Fruit fly (Drosophila melanogaster) whole organism, embryonic: Measurements from ENCODE around the gene CG15725.

Experiments
- ATbp ChIP-seq: fragments of 200-800 bp; sonication (Bioruptor generic); optimal IDR thresholded peaks from 2 replicates; lab custom pipeline; 2017; ENCODE audit warnings: missing biosample characterization, mild to moderate bottlenecking, missing genetic modification characterization, missing genetic modification reagents
- Ada2b ChIP-seq: fragments of 200-800 bp; sonication (Bioruptor generic); IDR thresholded peaks from 2 replicates; pipeline ENCODE4 v1.3.6; 2022; ENCODE audit warnings: missing biosample characterization, missing genetic modification characterization
- CG10654 ChIP-seq: fragments of 200-800 bp; sonication (Bioruptor generic); optimal IDR thresholded peaks from 2 replicates; lab custom pipeline; 2016; ENCODE audit warnings: missing biosample characterization, missing genetic modification characterization
- CG12219 ChIP-seq: fragments of 200-800 bp; sonication (Bioruptor generic); optimal IDR thresholded peaks from 3 replicates; lab custom pipeline; 2018; ENCODE audit warnings: missing biosample characterization, mild to moderate bottlenecking, missing genetic modification characterization
- CG12744 ChIP-seq: fragments of 200-800 bp; sonication (Bioruptor generic); optimal IDR thresholded peaks from 2 replicates; lab custom pipeline; 2016; ENCODE audit warnings: missing biosample characterization, missing genetic modification characterization
- CG13424 ChIP-seq: fragments of 200-800 bp; sonication (Bioruptor generic); optimal IDR thresholded peaks from 2 replicates; lab custom pipeline; 2019; ENCODE audit warnings: missing biosample characterization, mild to moderate bottlenecking, missing genetic modification characterization, moderate library complexity
- CG14710 ChIP-seq: fragments of 200-800 bp; sonication (Bioruptor generic); optimal IDR thresholded peaks from 3 replicates; lab custom pipeline; 2019; ENCODE audit warnings: missing biosample characterization, mild to moderate bottlenecking, missing genetic modification characterization, moderate library complexity
- CG15269 ChIP-seq: fragments of 200-800 bp; sonication (Bioruptor generic); optimal IDR thresholded peaks from 2 replicates; lab custom pipeline; 2018; ENCODE audit warnings: missing biosample characterization, mild to moderate bottlenecking, missing genetic modification characterization, moderate library complexity
- CG16813 ChIP-seq: fragments of 200-800 bp; sonication (Bioruptor generic); IDR thresholded peaks from 3 replicates; pipeline ENCODE4 v1.3.6; 2022; ENCODE audit warnings: missing biosample characterization, missing genetic modification characterization; ENCODE audit not compliant: partially characterized antibody
- CG17186 ChIP-seq: fragments of 200-800 bp; sonication (Bioruptor generic); optimal IDR thresholded peaks from 3 replicates; lab custom pipeline; 2017; ENCODE audit warnings: missing biosample characterization, missing genetic modification reagents, missing genetic modification characterization
- CG17802 ChIP-seq: fragments of 200-800 bp; sonication (Bioruptor generic); optimal IDR thresholded peaks from 2 replicates; lab custom pipeline; 2018; ENCODE audit warnings: missing biosample characterization, mild to moderate bottlenecking, missing genetic modification characterization, moderate library complexity
- CG18476 ChIP-seq: fragments of 200-800 bp; sonication (Bioruptor generic); optimal IDR thresholded peaks from 2 replicates; lab custom pipeline; 2016; ENCODE audit warnings: missing biosample characterization, mild to moderate bottlenecking, missing genetic modification characterization
- CG2120 ChIP-seq: fragments of 200-800 bp; sonication (Bioruptor generic); optimal IDR thresholded peaks from 3 replicates; lab custom pipeline; 2016; ENCODE audit warnings: missing biosample characterization, missing genetic modification characterization
- CG2199 ChIP-seq: fragments of 200-800 bp; sonication (Bioruptor generic); IDR thresholded peaks from 3 replicates; pipeline ENCODE4 v1.3.6; 2022; ENCODE audit warnings: missing biosample characterization, missing genetic modification characterization
- CG2202 ChIP-seq: fragments of 200-800 bp; sonication (Bioruptor generic); optimal IDR thresholded peaks from 2 replicates; lab custom pipeline; 2018; ENCODE audit warnings: missing biosample characterization, mild to moderate bottlenecking, missing genetic modification characterization
- CG33213 ChIP-seq: fragments of 200-800 bp; sonication (Bioruptor generic); optimal IDR thresholded peaks from 3 replicates; lab custom pipeline; 2016; ENCODE audit warnings: missing biosample characterization, missing genetic modification characterization
- CG6272 ChIP-seq: fragments of 200-800 bp; sonication (Bioruptor generic); IDR thresholded peaks from 2 replicates; pipeline ENCODE4 v1.3.6; 2022; ENCODE audit warnings: missing biosample characterization, missing genetic modification characterization
- CG8765 ChIP-seq: fragments of 200-800 bp; sonication (Bioruptor generic); IDR thresholded peaks from 2 replicates; pipeline ENCODE4 v1.3.6; 2022; ENCODE audit warnings: missing biosample characterization, missing genetic modification characterization
- Camta ChIP-seq: fragments of 200-800 bp; sonication (Bioruptor generic); optimal IDR thresholded peaks from 2 replicates; lab custom pipeline; 2016; ENCODE audit warnings: missing biosample characterization, missing genetic modification characterization
- Fer1 ChIP-seq: fragments of 200-800 bp; sonication (Bioruptor generic); optimal IDR thresholded peaks from 2 replicates; lab custom pipeline; 2017; ENCODE audit warnings: missing biosample characterization, mild to moderate bottlenecking, missing genetic modification characterization
- Fer2 ChIP-seq: fragments of 200-800 bp; sonication (Bioruptor generic); optimal IDR thresholded peaks from 2 replicates; lab custom pipeline; 2018; ENCODE audit warnings: missing biosample characterization, mild to moderate bottlenecking, missing genetic modification characterization, moderate library complexity
- Fer3 ChIP-seq: fragments of 200-800 bp; sonication (Bioruptor generic); optimal IDR thresholded peaks from 2 replicates; lab custom pipeline; 2018; ENCODE audit warnings: missing biosample characterization, mild to moderate bottlenecking, missing genetic modification characterization, moderate library complexity
- Gug ChIP-seq: fragments of 200-800 bp; sonication (Bioruptor generic); IDR thresholded peaks from 4 replicates; pipeline ENCODE4 v1.3.6; 2022; ENCODE audit warnings: missing biosample characterization, missing genetic modification characterization
- H2.0 ChIP-seq: fragments of 200-800 bp; sonication (Bioruptor generic); IDR thresholded peaks from 2 replicates; pipeline ENCODE4 v1.3.6; 2022; ENCODE audit warnings: missing biosample characterization, missing genetic modification characterization
- HHEX ChIP-seq: fragments of 200-800 bp; sonication (Bioruptor generic); optimal IDR thresholded peaks from 3 replicates; lab custom pipeline; 2017; ENCODE audit warnings: missing biosample characterization, mild to moderate bottlenecking, missing genetic modification characterization, missing genetic modification reagents
- Kr ChIP-seq: fragments of 200-800 bp; sonication (Bioruptor generic); optimal IDR thresholded peaks from 2 replicates; lab custom pipeline; 2017; ENCODE audit warnings: missing biosample characterization, mild to moderate bottlenecking, missing genetic modification characterization
- Lhr ChIP-seq: fragments of 200-800 bp; sonication (Bioruptor generic); optimal IDR thresholded peaks from 3 replicates; lab custom pipeline; 2017; ENCODE audit warnings: mild to moderate bottlenecking, missing biosample characterization, missing genetic modification reagents, missing genetic modification characterization
- MBD-R2 ChIP-seq: fragments of 200-800 bp; sonication (Bioruptor generic); IDR thresholded peaks from 2 replicates; pipeline ENCODE4 v1.3.6; 2022; ENCODE audit warnings: missing biosample characterization, missing genetic modification characterization
- Max ChIP-seq: fragments of 200-800 bp; sonication (Bioruptor generic); optimal IDR thresholded peaks from 2 replicates; lab custom pipeline; 2016; ENCODE audit warnings: missing biosample characterization, mild to moderate bottlenecking, missing genetic modification characterization
- Oli ChIP-seq: fragments of 200-800 bp; sonication (Bioruptor generic); optimal IDR thresholded peaks from 2 replicates; lab custom pipeline; 2018; ENCODE audit warnings: missing biosample characterization, mild to moderate bottlenecking, missing genetic modification characterization, moderate library complexity
- Opbp ChIP-seq: fragments of 200-800 bp; sonication (Bioruptor generic); IDR thresholded peaks from 3 replicates; pipeline ENCODE4 v1.3.6; 2022; ENCODE audit warnings: missing biosample characterization, missing genetic modification characterization; ENCODE audit not compliant: partially characterized antibody
- Side ChIP-seq: fragments of 200-800 bp; sonication (Bioruptor generic); optimal IDR thresholded peaks from 2 replicates; lab custom pipeline; 2016; ENCODE audit warnings: missing biosample characterization, missing genetic modification characterization
- Sox100B ChIP-seq: fragments of 200-800 bp; sonication (Bioruptor generic); optimal IDR thresholded peaks from 3 replicates; lab custom pipeline; 2018; ENCODE audit warnings: missing biosample characterization, mild to moderate bottlenecking, missing genetic modification characterization
- Taf1 ChIP-seq: fragments of 200-800 bp; sonication (Bioruptor generic); IDR thresholded peaks from 2 replicates; pipeline ENCODE4 v1.3.6; 2022; ENCODE audit warnings: missing biosample characterization, missing genetic modification characterization
- ara ChIP-seq: fragments of 200-800 bp; sonication (Bioruptor generic); IDR thresholded peaks from 2 replicates; pipeline ENCODE4 v1.3.6; 2022; ENCODE audit warnings: missing biosample characterization, missing genetic modification characterization
- ase ChIP-seq: fragments of 200-800 bp; sonication (Bioruptor generic); IDR thresholded peaks from 3 replicates; pipeline ENCODE4 v1.3.6; 2022; ENCODE audit warnings: missing biosample characterization, missing genetic modification characterization
- ato ChIP-seq: fragments of 200-800 bp; sonication (Bioruptor generic); IDR thresholded peaks from 2 replicates; pipeline ENCODE4 v1.3.6; 2022; ENCODE audit warnings: missing biosample characterization, missing genetic modification characterization; ENCODE audit not compliant: partially characterized antibody
- bab2 ChIP-seq: fragments of 200-800 bp; sonication (Bioruptor generic); optimal IDR thresholded peaks from 2 replicates; lab custom pipeline; 2016; ENCODE audit warnings: missing biosample characterization, missing genetic modification characterization
- corto ChIP-seq: fragments of 200-800 bp; sonication (Bioruptor generic); optimal IDR thresholded peaks from 2 replicates; lab custom pipeline; 2016; ENCODE audit warnings: missing biosample characterization, mild to moderate bottlenecking, missing genetic modification characterization, moderate library complexity
- fd3F ChIP-seq: fragments of 200-800 bp; sonication (Bioruptor generic); optimal IDR thresholded peaks from 2 replicates; lab custom pipeline; 2018; ENCODE audit warnings: missing biosample characterization, mild to moderate bottlenecking, missing genetic modification characterization, moderate library complexity
- ham ChIP-seq: fragments of 200-800 bp; sonication (Bioruptor generic); IDR thresholded peaks from 2 replicates; pipeline ENCODE4 v1.3.6; 2022; ENCODE audit warnings: missing biosample characterization, missing genetic modification characterization
- hbn ChIP-seq: fragments of 200-800 bp; sonication (Bioruptor generic); IDR thresholded peaks from 2 replicates; pipeline ENCODE4 v1.3.6; 2022; ENCODE audit warnings: missing biosample characterization, missing genetic modification characterization; ENCODE audit not compliant: partially characterized antibody
- inv ChIP-seq: fragments of 200-800 bp; sonication (Bioruptor generic); IDR thresholded peaks from 2 replicates; pipeline ENCODE4 v1.3.6; 2022; ENCODE audit warnings: missing biosample characterization, missing genetic modification characterization; ENCODE audit not compliant: partially characterized antibody
- lilli ChIP-seq: fragments of 200-800 bp; sonication (Bioruptor generic); optimal IDR thresholded peaks from 3 replicates; lab custom pipeline; 2016; ENCODE audit warnings: missing biosample characterization, missing genetic modification characterization
- nmo ChIP-seq: fragments of 200-800 bp; sonication (Bioruptor generic); optimal IDR thresholded peaks from 2 replicates; lab custom pipeline; 2018; ENCODE audit warnings: missing biosample characterization, mild to moderate bottlenecking, missing genetic modification characterization, moderate library complexity
- pb ChIP-seq: fragments of 200-800 bp; sonication (Bioruptor generic); optimal IDR thresholded peaks from 3 replicates; lab custom pipeline; 2016; ENCODE audit warnings: missing biosample characterization, missing genetic modification characterization
- sd ChIP-seq: fragments of 200-800 bp; sonication (Bioruptor generic); optimal IDR thresholded peaks from 3 replicates; lab custom pipeline; 2018; ENCODE audit warnings: missing biosample characterization, mild to moderate bottlenecking, missing genetic modification characterization, moderate library complexity
- sob ChIP-seq: fragments of 200-800 bp; sonication (Bioruptor generic); IDR thresholded peaks from 2 replicates; pipeline ENCODE4 v1.3.6; 2022; ENCODE audit warnings: missing biosample characterization, missing genetic modification characterization

The CG15725 gene

dm6 chrX:12669659-12670488 is 35.8 kb upstream of the CG15725 start (continued):
- TF ChIP-seq inv (GFP tag; lab: Robert Waterston, UW) (no peak), CG17802 (peak; percentile 5), Fer2 (peak; percentile 47), CG16813 (GFP tag; lab: Robert Waterston, UW) (no peak), Lhr (no peak), hbn (GFP tag; lab: Robert Waterston, UW) (no peak), Max (GFP tag; lab: Kevin White, UChicago) (peak; percentile 15), CG13424 (peak; percentile 73), CG12744 (GFP tag; lab: Kevin White, UChicago) (peak; percentile 52), nmo (GFP tag; lab: Kevin White, UChicago) (peak; percentile 42), Fer1 (GFP tag; lab: Kevin White, UChicago) (peak; percentile 63), ase (GFP tag; lab: Robert Waterston, UW) (peak; percentile 45; the same call in 2 of the 3 replicates), ara (peak; percentile 52; the same call in 1 of the 2 replicates), pb (GFP tag; lab: Kevin White, UChicago) (peak; percentile 45), H2.0 (GFP tag; lab: Robert Waterston, UW) (peak; percentile 68), ato (GFP tag; lab: Robert Waterston, UW) (no peak), ham (GFP tag; lab: Robert Waterston, UW) (no peak), Fer3 (peak; percentile 83), CG2202 (tag; lab: Kevin White, UChicago) (no peak), Taf1 (GFP tag; lab: Robert Waterston, UW) (peak; percentile 60), CG2120 (peak; percentile 86), CG8765 (GFP tag; lab: Robert Waterston, UW) (peak; percentile 48; the same call in 1 of the 2 replicates), Oli (tag; lab: Kevin White, UChicago) (peak; percentile 61), Camta (GFP tag; lab: Kevin White, UChicago) (peak; percentile 11), CG18476 (GFP tag; lab: Kevin White, UChicago) (peak; percentile 30), Opbp (GFP tag; lab: Robert Waterston, UW) (no peak), HHEX (peak; percentile 47), corto (no peak), fd3F (GFP tag; lab: Kevin White, UChicago) (peak; percentile 73), MBD-R2 (GFP tag; lab: Robert Waterston, UW) (peak; percentile 32; the same call in 1 of the 2 replicates), bab2 (GFP tag; lab: Kevin White, UChicago) (peak; percentile 68), Kr (GFP tag; lab: Kevin White, UChicago) (no peak), CG2199 (GFP tag; lab: Robert Waterston, UW) (no peak), CG17186 (GFP tag; lab: Kevin White, UChicago) (no peak), CG14710 (tag; lab: Kevin White, UChicago) (peak; percentile 16), CG12219 (peak; percentile 65), CG10654 (GFP tag; lab: Kevin White, UChicago) (peak; percentile 15), Side (GFP tag; lab: Kevin White, UChicago) (peak; percentile 70), CG15269 (tag; lab: Kevin White, UChicago) (peak; percentile 78), sd (tag; lab: Kevin White, UChicago) (peak; percentile 27), CG33213 (GFP tag; lab: Kevin White, UChicago) (peak; percentile 46), ATbp (GFP tag; lab: Kevin White, UChicago) (no peak), sob (peak; percentile 80), Gug (peak; percentile 41; the same call in 2 of the 4 replicates), Sox100B (GFP tag; lab: Kevin White, UChicago) (peak; percentile 40), lilli (GFP tag; lab: Kevin White, UChicago) (peak; percentile 80), Ada2b (GFP tag; lab: Robert Waterston, UW) (peak; percentile 76), CG6272 (GFP tag; lab: Robert Waterston, UW) (peak; percentile 47)
